Worm (Caenorhabditis elegans) whole organism, young adult: Measurements from ENCODE around the gene cyp-34A6.

Source experiments
- B0261.1 ChIP-seq: sonication (generic microtip); optimal IDR thresholded peaks from 2 replicates; lab custom pipeline; 2016; ENCODE audit warnings: mild to moderate bottlenecking, missing genetic modification characterization, moderate library complexity, missing compliant biosample characterization
- B0336.3 ChIP-seq: fragments of 200-800 bp; sonication (Bioruptor generic); IDR thresholded peaks from 2 replicates; pipeline ENCODE4 v1.3.6; 2022; ENCODE audit warnings: missing genetic modification characterization, missing compliant biosample characterization
- F39B2.1 ChIP-seq: fragments of 200-800 bp; sonication (Bioruptor generic); IDR thresholded peaks from 2 replicates; pipeline ENCODE4 v1.3.6; 2022; ENCODE audit warnings: missing genetic modification reagents, missing genetic modification characterization, missing compliant biosample characterization
- F49E8.2 ChIP-seq: sonication (generic microtip); optimal IDR thresholded peaks from 3 replicates; lab custom pipeline; 2017; ENCODE audit warnings: missing genetic modification characterization, mild to moderate bottlenecking, missing compliant biosample characterization, antibody characterized with exemption, moderate library complexity; ENCODE audit not compliant: insufficient read depth
- F57A8.1 ChIP-seq: fragments of 200-800 bp; sonication (Bioruptor generic); optimal IDR thresholded peaks from 2 replicates; lab custom pipeline; 2018; ENCODE audit warnings: mild to moderate bottlenecking, missing genetic modification characterization, moderate library complexity, missing compliant biosample characterization
- T26A5.8 ChIP-seq: sonication (generic microtip); optimal IDR thresholded peaks from 2 replicates; lab custom pipeline; 2016; ENCODE audit warnings: missing genetic modification characterization, missing compliant biosample characterization
- Y67H2A.10 ChIP-seq: fragments of 200-800 bp; sonication (Bioruptor generic); conservative IDR thresholded peaks from 2 replicates; pipeline ENCODE4 v1.3.6; 2022; ENCODE audit warnings: missing genetic modification reagents, missing genetic modification characterization, missing compliant biosample characterization
- Y79H2A.3 ChIP-seq: fragments of 200-800 bp; sonication (Bioruptor generic); conservative IDR thresholded peaks from 2 replicates; pipeline ENCODE4 v1.3.6; 2022; ENCODE audit warnings: missing genetic modification reagents, missing genetic modification characterization, missing compliant biosample characterization
- ZK185.1 ChIP-seq: sonication (generic microtip); optimal IDR thresholded peaks from 2 replicates; lab custom pipeline; 2016; ENCODE audit warnings: mild to moderate bottlenecking, missing genetic modification characterization, missing compliant biosample characterization; ENCODE audit not compliant: poor library complexity, severe bottlenecking
- aptf-2 ChIP-seq: fragments of 200-800 bp; sonication (Bioruptor generic); conservative IDR thresholded peaks from 2 replicates; pipeline ENCODE4 v1.3.6; 2022; ENCODE audit warnings: missing genetic modification reagents, missing genetic modification characterization, missing compliant biosample characterization
- attf-6 ChIP-seq: fragments of 200-800 bp; sonication (Bioruptor generic); IDR thresholded peaks from 2 replicates; pipeline ENCODE4 v1.3.6; 2022; ENCODE audit warnings: missing genetic modification reagents, missing genetic modification characterization, missing compliant biosample characterization
- cebp-2 ChIP-seq: fragments of 200-800 bp; sonication (Bioruptor generic); IDR thresholded peaks from 2 replicates; pipeline ENCODE4 v1.3.6; 2022; ENCODE audit warnings: missing genetic modification characterization, missing compliant biosample characterization
- ceh-100 ChIP-seq: fragments of 200-800 bp; sonication (Bioruptor generic); IDR thresholded peaks from 2 replicates; pipeline ENCODE4 v1.3.6; 2022; ENCODE audit warnings: missing genetic modification reagents, missing genetic modification characterization, missing compliant biosample characterization
- ceh-91 ChIP-seq: fragments of 200-800 bp; sonication (Bioruptor generic); IDR thresholded peaks from 2 replicates; pipeline ENCODE4 v1.3.6; 2022; ENCODE audit warnings: missing genetic modification reagents, missing genetic modification characterization, missing compliant biosample characterization
- dox-1 ChIP-seq: fragments of 200-800 bp; sonication (Bioruptor generic); IDR thresholded peaks from 2 replicates; pipeline ENCODE4 v1.3.6; 2022; ENCODE audit warnings: missing genetic modification reagents, missing genetic modification characterization, missing compliant biosample characterization
- dpff-1 ChIP-seq: sonication (generic microtip); optimal IDR thresholded peaks from 2 replicates; lab custom pipeline; 2017; ENCODE audit warnings: mild to moderate bottlenecking, missing genetic modification characterization, missing compliant biosample characterization
- egrh-3 ChIP-seq: fragments of 200-800 bp; sonication (Bioruptor generic); IDR thresholded peaks from 2 replicates; pipeline ENCODE4 v1.3.6; 2022; ENCODE audit warnings: missing genetic modification reagents, missing genetic modification characterization, missing compliant biosample characterization
- ets-4 ChIP-seq: fragments of 200-800 bp; sonication (Bioruptor generic); optimal IDR thresholded peaks from 2 replicates; lab custom pipeline; 2018; ENCODE audit warnings: mild to moderate bottlenecking, missing genetic modification characterization, missing compliant biosample characterization
- hlh-12 ChIP-seq: sonication (generic microtip); optimal IDR thresholded peaks from 2 replicates; lab custom pipeline; 2016; ENCODE audit warnings: missing genetic modification characterization, missing compliant biosample characterization
- hlh-26 ChIP-seq: fragments of 200-800 bp; sonication (Bioruptor generic); conservative IDR thresholded peaks from 2 replicates; pipeline ENCODE4 v1.3.6; 2022; ENCODE audit warnings: missing genetic modification reagents, missing genetic modification characterization, missing compliant biosample characterization
- lsl-1 ChIP-seq: fragments of 200-800 bp; sonication (Bioruptor generic); optimal IDR thresholded peaks from 2 replicates; lab custom pipeline; 2018; ENCODE audit warnings: mild to moderate bottlenecking, missing genetic modification characterization, moderate library complexity, missing compliant biosample characterization
- madf-10 ChIP-seq: sonication (generic microtip); optimal IDR thresholded peaks from 2 replicates; lab custom pipeline; 2016; ENCODE audit warnings: mild to moderate bottlenecking, missing genetic modification characterization, missing compliant biosample characterization
- mcd-1 ChIP-seq: fragments of 200-800 bp; sonication (Bioruptor generic); IDR thresholded peaks from 2 replicates; pipeline ENCODE4 v1.3.6; 2022; ENCODE audit warnings: missing genetic modification reagents, missing genetic modification characterization, missing compliant biosample characterization
- mel-28 ChIP-seq: sonication (generic microtip); optimal IDR thresholded peaks from 2 replicates; lab custom pipeline; 2016; ENCODE audit warnings: borderline replicate concordance, mild to moderate bottlenecking, missing genetic modification characterization, missing compliant biosample characterization
- mes-4 ChIP-seq: sonication (generic microtip); optimal IDR thresholded peaks from 2 replicates; lab custom pipeline; 2016; ENCODE audit warnings: missing genotype, missing genetic modification characterization, missing compliant biosample characterization
- mxl-1 ChIP-seq: sonication (generic microtip); optimal IDR thresholded peaks from 2 replicates; lab custom pipeline; 2016; ENCODE audit warnings: missing genetic modification characterization, missing compliant biosample characterization
- nfya-1 ChIP-seq: sonication (generic microtip); optimal IDR thresholded peaks from 2 replicates; lab custom pipeline; 2017; ENCODE audit warnings: antibody characterized with exemption, missing compliant biosample characterization, missing genetic modification characterization, borderline replicate concordance; ENCODE audit not compliant: insufficient read depth
- nfyb-1 ChIP-seq: fragments of 200-800 bp; sonication (Bioruptor generic); IDR thresholded peaks from 2 replicates; pipeline ENCODE4 v1.3.6; 2022; ENCODE audit warnings: missing genetic modification reagents, missing genetic modification characterization, missing compliant biosample characterization
- nhr-80 ChIP-seq: sonication (generic microtip); optimal IDR thresholded peaks from 2 replicates; lab custom pipeline; 2016; ENCODE audit warnings: missing genetic modification characterization, missing compliant biosample characterization
- pbrm-1 ChIP-seq: fragments of 200-800 bp; sonication (Bioruptor generic); IDR thresholded peaks from 2 replicates; pipeline ENCODE4 v1.3.6; 2022; ENCODE audit warnings: missing genetic modification reagents, missing genetic modification characterization, missing compliant biosample characterization
- rcor-1 ChIP-seq: fragments of 200-800 bp; sonication (Bioruptor generic); IDR thresholded peaks from 2 replicates; pipeline ENCODE4 v1.3.6; 2022; ENCODE audit warnings: missing genetic modification reagents, missing genetic modification characterization, missing compliant biosample characterization
- somi-1 ChIP-seq: fragments of 200-800 bp; sonication (Bioruptor generic); optimal IDR thresholded peaks from 2 replicates; lab custom pipeline; 2018; ENCODE audit warnings: mild to moderate bottlenecking, missing genetic modification characterization, missing compliant biosample characterization
- tbp1 ChIP-seq: fragments of 200-800 bp; sonication (Bioruptor generic); optimal IDR thresholded peaks from 2 replicates; lab custom pipeline; 2018; ENCODE audit warnings: mild to moderate bottlenecking, missing genetic modification characterization, missing compliant biosample characterization
- tlf-1 ChIP-seq: fragments of 200-800 bp; sonication (Bioruptor generic); optimal IDR thresholded peaks from 2 replicates; lab custom pipeline; 2018; ENCODE audit warnings: mild to moderate bottlenecking, missing genetic modification characterization, missing compliant biosample characterization
- unc-130 ChIP-seq: sonication (generic microtip); optimal IDR thresholded peaks from 2 replicates; lab custom pipeline; 2016; ENCODE audit warnings: missing genetic modification reagents, missing genetic modification characterization, missing compliant biosample characterization
- zfh-2 ChIP-seq: fragments of 200-800 bp; sonication (Bioruptor generic); conservative IDR thresholded peaks from 2 replicates; pipeline ENCODE4 v1.3.6; 2022; ENCODE audit warnings: missing genetic modification reagents, missing genetic modification characterization, missing compliant biosample characterization
- zim-3 ChIP-seq: sonication (generic microtip); optimal IDR thresholded peaks from 2 replicates; lab custom pipeline; 2017; ENCODE audit warnings: mild to moderate bottlenecking, missing genetic modification characterization, moderate library complexity, missing compliant biosample characterization
- ztf-22 ChIP-seq: fragments of 200-800 bp; sonication (Bioruptor generic); optimal IDR thresholded peaks from 2 replicates; lab custom pipeline; 2018; ENCODE audit warnings: mild to moderate bottlenecking, missing genetic modification characterization, moderate library complexity, missing compliant biosample characterization
- ztf-25 ChIP-seq: fragments of 200-800 bp; sonication (Bioruptor generic); IDR thresholded peaks from 2 replicates; pipeline ENCODE4 v1.3.6; 2022; ENCODE audit warnings: missing genetic modification reagents, missing genetic modification characterization, missing compliant biosample characterization

cyp-34A6 gene

DNA sequence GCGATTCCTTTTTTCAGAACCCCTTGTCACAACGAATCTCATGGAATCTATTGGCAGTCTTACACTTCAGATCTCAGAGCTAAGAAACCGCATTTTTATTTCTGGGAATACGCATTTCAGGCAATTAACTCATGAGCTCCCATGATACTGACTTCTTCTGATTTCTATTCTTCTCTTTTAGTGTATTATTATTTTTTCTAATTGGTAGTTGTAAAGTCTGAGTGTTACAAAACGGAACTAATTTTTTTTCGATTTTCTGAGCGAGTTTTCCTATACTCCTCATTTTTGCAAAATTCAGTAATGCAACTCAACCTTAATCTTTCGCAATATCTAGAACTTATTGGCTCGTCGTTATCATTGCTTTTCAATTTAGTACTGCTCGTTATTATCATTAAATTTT is 13.2 kb upstream of the cyp-34A6 start, which contains the start of gene str-82:
TSS of gene str-82 (plus strand) at position 301 of the 400 bp plus-strand sequence.
- TF ChIP-seq nfyb-1 (GFP tag; lab: Robert Waterston, UW) (no peak), ets-4 (no peak), mes-4 (no peak), F39B2.1 (GFP tag; lab: Robert Waterston, UW) (no peak), hlh-12 (tag; lab: Kevin White, UChicago) (no peak), B0336.3 (no peak), dpff-1 (tag; lab: Kevin White, UChicago) (no peak), aptf-2 (no peak), unc-130 (no peak), B0261.1 (no peak), T26A5.8 (no peak), tbp1 (GFP tag; lab: Kevin White, UChicago) (no peak), egrh-3 (GFP tag; lab: Robert Waterston, UW) (no peak), ztf-25 (GFP tag; lab: Robert Waterston, UW) (no peak), mcd-1 (no peak), ceh-91 (GFP tag; lab: Robert Waterston, UW) (no peak), lsl-1 (GFP tag; lab: Kevin White, UChicago) (no peak), pbrm-1 (no peak), rcor-1 (GFP tag; lab: Robert Waterston, UW) (no peak)

DNA sequence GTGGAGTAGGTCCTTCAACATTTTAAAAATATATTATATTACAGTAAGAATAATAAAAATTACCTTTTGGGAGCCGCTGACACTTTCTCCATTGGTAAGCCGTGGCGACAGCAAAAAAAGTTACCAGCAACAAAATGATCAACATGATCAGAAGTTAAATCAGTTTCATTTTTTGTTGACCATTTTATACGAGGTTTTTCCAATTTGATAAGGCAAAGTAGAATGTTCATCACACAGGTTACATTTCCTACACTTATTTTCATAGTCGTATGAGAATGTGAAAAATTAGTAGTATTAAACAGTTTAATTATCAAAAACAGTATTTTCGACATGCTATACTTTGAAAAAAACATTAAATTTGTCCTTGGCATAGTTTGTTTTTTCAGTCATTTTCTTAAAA is 11.7 kb upstream of the cyp-34A6 start, which contains the start of gene cyp-34A10:
TSS of gene cyp-34A10 (minus strand) at position 146 of the 400 bp plus-strand sequence.
- TF ChIP-seq nfya-1 (tag; lab: Kevin White, UChicago) (no peak), mel-28 (tag; lab: Kevin White, UChicago) (no peak), aptf-2 (no peak), madf-10 (no peak), F57A8.1 (GFP tag; lab: Kevin White, UChicago) (no peak), ztf-22 (GFP tag; lab: Kevin White, UChicago) (no peak), lsl-1 (GFP tag; lab: Kevin White, UChicago) (no peak), dox-1 (no peak), zfh-2 (GFP tag; lab: Robert Waterston, UW) (no peak), mxl-1 (tag; lab: Kevin White, UChicago) (no peak), tlf-1 (GFP tag; lab: Kevin White, UChicago) (no peak), ceh-91 (GFP tag; lab: Robert Waterston, UW) (no peak), cebp-2 (GFP tag; lab: Robert Waterston, UW) (no peak), Y67H2A.10 (no peak), attf-6 (no peak), hlh-26 (GFP tag; lab: Robert Waterston, UW) (no peak), ceh-100 (no peak), ZK185.1 (tag; lab: Kevin White, UChicago) (no peak)

DNA sequence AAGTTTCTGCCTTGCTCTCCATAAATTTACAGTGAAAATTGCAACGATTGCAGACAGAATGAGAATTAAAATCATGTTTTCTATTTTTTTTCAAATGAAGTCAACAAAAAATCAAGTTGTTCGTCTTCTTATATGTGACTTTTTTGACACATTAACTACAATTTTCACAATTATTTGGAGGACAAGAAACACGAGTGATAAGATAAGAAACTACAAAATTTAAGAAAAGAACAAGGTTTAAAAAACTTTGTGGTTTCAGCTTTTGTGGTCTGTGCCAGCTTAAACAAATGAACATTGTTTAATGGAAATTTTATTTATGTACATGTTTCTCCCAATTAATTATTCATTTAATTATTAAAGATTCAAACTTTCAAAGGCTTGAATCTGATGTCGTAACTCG is 9.3 kb upstream of the cyp-34A6 start, which contains the start of gene cyp-34A9:
TSS of gene cyp-34A9 (minus strand) at position 131 of the 400 bp plus-strand sequence.
- TF ChIP-seq ceh-91 (GFP tag; lab: Robert Waterston, UW) = no peak
- no peak for TF ChIP-seq zim-3 (tag; lab: Kevin White, UChicago)
- TF ChIP-seq Y79H2A.3 (GFP tag; lab: Robert Waterston, UW) = no peak
- no peak for TF ChIP-seq somi-1 (GFP tag; lab: Kevin White, UChicago)
- TF ChIP-seq F49E8.2 (tag; lab: Kevin White, UChicago) = no peak
- peak; percentile 42 for TF ChIP-seq nhr-80
